Fruit fly (Drosophila melanogaster) whole organism, prepupa: ENCODE measurements around the gene CG8679.

Experiments used
- Blimp-1 ChIP-seq: fragments of 200-800 bp; sonication (Bioruptor generic); optimal IDR thresholded peaks from 3 replicates; lab custom pipeline; 2017; ENCODE audit warnings: missing biosample characterization, missing genetic modification characterization, mild to moderate bottlenecking, moderate library complexity, missing genetic modification reagents
- CG10669 ChIP-seq: fragments of 200-800 bp; sonication (Bioruptor generic); optimal IDR thresholded peaks from 3 replicates; lab custom pipeline; 2018; ENCODE audit warnings: missing biosample characterization, mild to moderate bottlenecking, missing genetic modification characterization, moderate library complexity
- CG11902 ChIP-seq: fragments of 200-800 bp; sonication (Bioruptor generic); optimal IDR thresholded peaks from 3 replicates; lab custom pipeline; 2016; ENCODE audit warnings: missing biosample characterization, missing genetic modification characterization
- CG15336 ChIP-seq: fragments of 200-800 bp; sonication (Bioruptor generic); IDR thresholded peaks from 2 replicates; pipeline ENCODE4 v1.3.6; 2022; ENCODE audit warnings: missing biosample characterization, missing genetic modification characterization
- CG31627 ChIP-seq: fragments of 200-800 bp; sonication (Bioruptor generic); optimal IDR thresholded peaks from 3 replicates; lab custom pipeline; 2016; ENCODE audit warnings: missing biosample characterization, missing genetic modification characterization
- CG32006 ChIP-seq: fragments of 200-800 bp; sonication (Bioruptor generic); optimal IDR thresholded peaks from 3 replicates; lab custom pipeline; 2017; ENCODE audit warnings: missing biosample characterization, mild to moderate bottlenecking, missing genetic modification characterization
- CG3919 ChIP-seq: fragments of 200-800 bp; sonication (Bioruptor generic); optimal IDR thresholded peaks from 3 replicates; lab custom pipeline; 2016; ENCODE audit warnings: missing biosample characterization, missing genetic modification characterization
- CG6792 ChIP-seq: fragments of 200-800 bp; sonication (Bioruptor generic); optimal IDR thresholded peaks from 3 replicates; lab custom pipeline; 2016; ENCODE audit warnings: missing biosample characterization, missing genetic modification characterization
- CG6854 ChIP-seq: fragments of 200-800 bp; sonication (Bioruptor generic); optimal IDR thresholded peaks from 2 replicates; lab custom pipeline; 2017; ENCODE audit warnings: missing biosample characterization, mild to moderate bottlenecking, missing genetic modification characterization
- CG8119 ChIP-seq: fragments of 200-800 bp; sonication (Bioruptor generic); IDR thresholded peaks from 3 replicates; pipeline ENCODE4 v1.3.6; 2022; ENCODE audit warnings: missing biosample characterization, missing genetic modification characterization
- CG8319 ChIP-seq: fragments of 200-800 bp; sonication (Bioruptor generic); optimal IDR thresholded peaks from 3 replicates; lab custom pipeline; 2016; ENCODE audit warnings: missing biosample characterization, missing genetic modification characterization
- CG9139 ChIP-seq: fragments of 200-800 bp; sonication (Bioruptor generic); optimal IDR thresholded peaks from 3 replicates; lab custom pipeline; 2017; ENCODE audit warnings: missing biosample characterization, mild to moderate bottlenecking, missing genetic modification characterization
- Eip75B ChIP-seq: fragments of 200-800 bp; sonication (Bioruptor generic); optimal IDR thresholded peaks from 3 replicates; lab custom pipeline; 2016; ENCODE audit warnings: missing biosample characterization, missing genetic modification characterization
- Eip78C ChIP-seq: fragments of 200-800 bp; sonication (Bioruptor generic); peaks from one replicate; lab custom pipeline; 2016; ENCODE audit warnings: missing biosample characterization, missing genetic modification characterization
- Eip93F ChIP-seq: fragments of 200-800 bp; sonication (Bioruptor generic); optimal IDR thresholded peaks from 2 replicates; lab custom pipeline; 2016; ENCODE audit warnings: missing biosample characterization, mild to moderate bottlenecking, missing genetic modification characterization
- Ets96B ChIP-seq: fragments of 200-800 bp; optimal IDR thresholded peaks from 2 replicates; lab custom pipeline; 2019; ENCODE audit warnings: missing biosample characterization, mild to moderate bottlenecking, missing genetic modification characterization, moderate library complexity
- Gug ChIP-seq: fragments of 200-800 bp; sonication (Bioruptor generic); IDR thresholded peaks from 2 replicates; pipeline ENCODE4 v1.3.6; 2022; ENCODE audit warnings: missing biosample characterization, missing genetic modification characterization
- Hr39 ChIP-seq: fragments of 200-800 bp; sonication (Bioruptor generic); optimal IDR thresholded peaks from 2 replicates; lab custom pipeline; 2016; ENCODE audit warnings: missing biosample characterization, missing genetic modification characterization
- Lpt ChIP-seq: fragments of 200-800 bp; sonication (Bioruptor generic); optimal IDR thresholded peaks from 3 replicates; lab custom pipeline; 2016; ENCODE audit warnings: missing biosample characterization, missing genetic modification characterization
- Met ChIP-seq: fragments of 200-800 bp; sonication (Bioruptor generic); optimal IDR thresholded peaks from 3 replicates; lab custom pipeline; 2016; ENCODE audit warnings: missing biosample characterization, missing genetic modification characterization
- Sox102F ChIP-seq: fragments of 200-800 bp; sonication (Bioruptor generic); optimal IDR thresholded peaks from 2 replicates; lab custom pipeline; 2016; ENCODE audit warnings: missing biosample characterization, mild to moderate bottlenecking, missing genetic modification characterization
- Sox14 ChIP-seq: fragments of 200-800 bp; sonication (Bioruptor generic); optimal IDR thresholded peaks from 3 replicates; lab custom pipeline; 2016; ENCODE audit warnings: missing biosample characterization, missing genetic modification characterization
- cyc ChIP-seq: fragments of 200-800 bp; sonication (Bioruptor generic); optimal IDR thresholded peaks from 3 replicates; lab custom pipeline; 2016; ENCODE audit warnings: missing biosample characterization, missing genetic modification characterization
- eg ChIP-seq: fragments of 200-800 bp; sonication (Bioruptor generic); IDR thresholded peaks from 3 replicates; pipeline ENCODE4 v1.3.6; 2022; ENCODE audit warnings: missing biosample characterization, missing genetic modification characterization
- esn ChIP-seq: fragments of 200-800 bp; sonication (Bioruptor generic); optimal IDR thresholded peaks from 2 replicates; lab custom pipeline; 2016; ENCODE audit warnings: missing biosample characterization, mild to moderate bottlenecking, missing genetic modification characterization, moderate library complexity
- fd85E ChIP-seq: fragments of 200-800 bp; sonication (Bioruptor generic); optimal IDR thresholded peaks from 3 replicates; lab custom pipeline; 2016; ENCODE audit warnings: missing biosample characterization, missing genetic modification characterization
- fkh ChIP-seq: fragments of 200-800 bp; sonication (Bioruptor generic); optimal IDR thresholded peaks from 3 replicates; lab custom pipeline; 2017; ENCODE audit warnings: missing biosample characterization, mild to moderate bottlenecking, missing genetic modification characterization, moderate library complexity
- lz ChIP-seq: fragments of 200-800 bp; sonication (Bioruptor generic); optimal IDR thresholded peaks from 3 replicates; lab custom pipeline; 2016; ENCODE audit warnings: missing biosample characterization, missing genetic modification characterization
- pdm3 ChIP-seq: fragments of 200-800 bp; sonication (Bioruptor generic); optimal IDR thresholded peaks from 3 replicates; lab custom pipeline; 2016; ENCODE audit warnings: missing biosample characterization, missing genetic modification characterization
- salr ChIP-seq, 2 experiments: fragments of 200-800 bp; sonication (Bioruptor generic); optimal IDR thresholded peaks; 3 replicates each; lab custom pipeline; 2016 to 2018; ENCODE audit warnings: missing biosample characterization in 2 of 2, missing genetic modification characterization in 2 of 2, mild to moderate bottlenecking in 1 of 2
- ss ChIP-seq, 2 experiments: fragments of 200-800 bp; sonication (Bioruptor generic); optimal IDR thresholded peaks; 2 replicates in 1 of 2; 3 replicates in 1 of 2; lab custom pipeline; 2017 to 2018; ENCODE audit warnings: mild to moderate bottlenecking in 2 of 2, missing biosample characterization in 2 of 2, missing genetic modification characterization in 2 of 2, moderate library complexity in 1 of 2
- svp ChIP-seq: fragments of 200-800 bp; sonication (Bioruptor generic); peaks from one replicate; lab custom pipeline; 2016; ENCODE audit warnings: missing biosample characterization, missing genetic modification characterization
- topi ChIP-seq: fragments of 200-800 bp; sonication (Bioruptor generic); optimal IDR thresholded peaks from 3 replicates; lab custom pipeline; 2016; ENCODE audit warnings: missing biosample characterization, missing genetic modification characterization
- vri ChIP-seq: fragments of 200-800 bp; sonication (Bioruptor generic); optimal IDR thresholded peaks from 3 replicates; lab custom pipeline; 2016; ENCODE audit warnings: missing biosample characterization, mild to moderate bottlenecking, missing genetic modification characterization

Gene CG8679

DNA sequence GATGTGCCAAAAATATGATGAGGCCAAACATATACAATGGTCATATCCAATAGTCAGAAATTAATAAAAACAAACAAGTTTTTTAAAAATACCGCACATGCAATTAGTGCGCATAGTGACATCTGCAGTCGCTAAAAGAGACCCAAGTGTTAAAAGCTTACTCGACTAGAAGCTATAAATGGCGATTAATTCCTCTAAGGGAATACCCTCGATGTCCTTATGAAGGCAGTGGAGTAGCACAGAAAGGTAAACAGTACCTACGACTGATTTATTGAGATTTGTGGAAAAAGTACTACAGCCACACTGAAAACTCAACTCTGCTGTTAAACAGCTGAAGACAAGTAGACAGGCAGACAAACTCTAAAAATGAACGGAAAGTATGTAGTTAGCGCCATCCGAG, 42.5 kb upstream of the CG8679 start (continued):
- TF ChIP-seq Blimp-1 (no peak), Sox14 (GFP tag; lab: Kevin White, UChicago) (peak; percentile 52), eg (no peak), CG8119 (no peak), lz (peak; percentile 48), pdm3 (GFP tag; lab: Kevin White, UChicago) (peak; percentile 45), CG32006 (no peak)

DNA sequence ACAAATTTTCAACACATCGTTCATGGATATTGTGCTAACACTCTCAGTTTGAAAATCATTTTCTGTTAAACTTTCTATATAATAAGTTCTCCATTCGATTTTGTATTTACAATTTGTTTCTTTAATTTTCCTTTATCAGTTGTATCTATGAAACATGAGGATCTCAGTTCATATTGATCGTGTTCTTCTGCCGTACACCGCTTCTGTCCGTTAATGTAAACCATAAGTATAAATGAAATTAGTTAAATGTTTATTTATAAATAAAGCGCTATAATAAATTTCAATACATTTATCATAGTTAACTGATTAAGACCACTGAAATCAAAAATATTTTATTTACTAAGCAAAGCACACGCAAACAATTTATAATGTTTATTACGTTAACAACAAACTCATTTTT, 40.7 kb upstream of the CG8679 start:
- TF ChIP-seq salr (GFP tag; optimal IDR thresholded peaks at IDR 0.05; lab: Kevin White, UChicago) (no peak), CG8319 (GFP tag; lab: Kevin White, UChicago) (no peak), ss (GFP tag; optimal IDR thresholded peaks at IDR 0.05; lab: Kevin White, UChicago) (no peak), CG3919 (GFP tag; lab: Kevin White, UChicago) (no peak), CG8119 (no peak)

DNA sequence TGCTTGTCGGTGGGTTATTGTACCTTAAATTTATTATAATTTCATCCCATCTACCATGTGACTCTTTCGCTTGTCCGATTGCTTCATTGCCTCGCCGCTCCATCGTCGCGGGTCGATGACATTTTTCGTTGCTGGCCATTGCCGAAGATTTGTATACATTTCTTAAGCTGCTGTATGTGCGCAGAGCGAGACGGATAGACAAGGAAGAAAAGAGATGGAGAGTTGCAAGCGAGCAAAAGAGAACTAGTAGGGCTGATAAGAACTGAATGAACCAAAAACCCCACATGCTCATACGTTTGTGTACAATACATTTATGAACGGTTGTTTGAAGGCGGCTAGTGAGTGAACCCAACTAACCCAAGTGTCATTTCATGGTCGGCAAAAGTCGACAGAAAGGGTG, 33.4 kb upstream of the CG8679 start:
- TF ChIP-seq svp (GFP tag; lab: Kevin White, UChicago) (peak; percentile 67), CG31627 (GFP tag; lab: Kevin White, UChicago) (no peak), vri (peak; percentile 37), fkh (peak; percentile 60)
- TF ChIP-seq, all 60 proteins: peak for 3

DNA sequence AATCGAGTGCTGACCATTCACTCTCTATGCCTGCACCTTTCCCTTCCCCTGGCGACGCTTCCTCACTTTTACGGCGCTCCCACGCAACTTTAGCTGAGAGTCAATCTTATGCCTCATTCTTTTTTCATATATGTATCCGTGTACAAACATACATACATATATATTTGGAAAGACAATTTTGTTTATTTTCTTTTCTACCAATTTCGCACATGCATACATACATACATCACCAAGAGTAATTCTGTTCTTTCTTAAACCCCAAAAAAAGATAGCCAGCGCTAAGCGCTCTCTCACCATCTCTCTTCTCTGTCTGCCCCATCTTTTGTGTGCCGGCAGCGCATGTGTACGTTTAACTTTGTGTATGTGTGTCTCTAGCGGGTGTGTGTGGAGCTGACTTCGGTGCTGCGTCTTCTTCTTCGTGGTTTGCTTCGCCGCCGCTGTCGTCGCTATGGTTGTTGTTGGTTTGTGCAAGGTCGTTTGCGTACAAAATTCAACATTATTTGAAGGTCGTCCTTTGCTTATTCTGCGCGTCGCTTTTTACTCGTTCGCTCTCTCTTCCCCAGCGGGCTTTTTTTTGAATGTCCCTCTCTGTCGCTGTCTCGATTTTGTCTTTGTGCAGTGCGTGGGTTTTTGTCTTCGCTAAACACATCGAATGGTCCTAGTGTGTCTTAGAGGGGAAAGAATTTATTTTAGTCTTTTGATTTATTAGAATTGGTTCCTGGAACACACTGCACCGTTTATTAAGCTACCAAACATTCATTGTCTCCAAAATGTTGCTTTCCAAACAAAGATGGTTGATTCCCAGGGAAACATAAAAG, 32.4 kb upstream of the CG8679 start:
- TF ChIP-seq topi (no peak), cyc (GFP tag; lab: Kevin White, UChicago) (no peak), Eip78C (GFP tag; lab: Kevin White, UChicago) (peak; percentile 65), CG3919 (GFP tag; lab: Kevin White, UChicago) (no peak), Eip75B (GFP tag; lab: Kevin White, UChicago) (peak; percentile 61), esn (GFP tag; lab: Kevin White, UChicago) (no peak), svp (GFP tag; lab: Kevin White, UChicago) (peak; percentile 83), Lpt (GFP tag; lab: Kevin White, UChicago) (peak; percentile 50), CG15336 (GFP tag; lab: Robert Waterston, UW) (peak; percentile 59; the same call in 1 of the 2 replicates), lz (no peak), CG6792 (GFP tag; lab: Kevin White, UChicago) (no peak), Gug (GFP tag; lab: Robert Waterston, UW) (no peak), fd85E (GFP tag; lab: Kevin White, UChicago) (no peak), CG10669 (GFP tag; lab: Kevin White, UChicago) (no peak), Ets96B (tag; lab: Kevin White, UChicago) (no peak), Sox102F (GFP tag; lab: Kevin White, UChicago) (peak; percentile 26), fkh (peak; percentile 85), CG9139 (no peak), CG6854 (GFP tag; lab: Kevin White, UChicago) (peak; percentile 87), Eip93F (GFP tag; lab: Kevin White, UChicago) (peak; percentile 42), CG8319 (GFP tag; lab: Kevin White, UChicago) (no peak), CG8119 (peak; percentile 69), Hr39 (GFP tag; lab: Kevin White, UChicago) (peak; percentile 98), Blimp-1 (peak; percentile 42), Met (peak; percentile 35), CG11902 (GFP tag; lab: Kevin White, UChicago) (no peak), vri (peak; percentile 50), Sox14 (GFP tag; lab: Kevin White, UChicago) (peak; percentile 50)
